Worm (Caenorhabditis elegans): Measurements from ENCODE around the gene sre-38.

Gene sre-38

ce11 chrII:12444679-12445376, 12.5 kb upstream of the sre-38 start, which contains the start of the genes W05H5.1 and pitr-6:
W05H5.1 (minus strand) TSS chrII:12444779.
pitr-6 (plus strand) TSS chrII:12445326.
- no peak for TF ChIP-seq ama-1 (optimal IDR thresholded peaks at IDR 0.05)
- no peak for TF ChIP-seq ceh-16 (tag; optimal IDR thresholded peaks at IDR 0.05)
- no peak for TF ChIP-seq ztf-4 (tag; optimal IDR thresholded peaks at IDR 0.05)
- no peak for TF ChIP-seq eor-1 (tag; optimal IDR thresholded peaks at IDR 0.05)
- no peak for TF ChIP-seq lsy-12 (tag; optimal IDR thresholded peaks at IDR 0.05)
- no peak for TF ChIP-seq zag-1 (tag; optimal IDR thresholded peaks at IDR 0.05)
- no peak for TF ChIP-seq nhr-11 (tag; optimal IDR thresholded peaks at IDR 0.05)

ce11 chrII:12448241-12448640, 9.1 kb upstream of the sre-38 start, which contains the start of gene srh-27:
srh-27 (plus strand) TSS chrII:12448541.
- no peak for TF ChIP-seq nhr-237 (tag; optimal IDR thresholded peaks at IDR 0.05)
- TF ChIP-seq nhr-23 (tag; optimal IDR thresholded peaks at IDR 0.05), result no peak
- no peak for TF ChIP-seq lin-15B (tag; optimal IDR thresholded peaks at IDR 0.05)
- TF ChIP-seq mdl-1 (tag; optimal IDR thresholded peaks at IDR 0.05), result no peak
- TF ChIP-seq skn-1 (tag; optimal IDR thresholded peaks at IDR 0.05), result no peak
- TF ChIP-seq nhr-11 (tag; optimal IDR thresholded peaks at IDR 0.05), result no peak
- TF ChIP-seq jun-1 (tag; optimal IDR thresholded peaks at IDR 0.05), result no peak
- TF ChIP-seq pqm-1 (tag; optimal IDR thresholded peaks at IDR 0.05), result no peak
- no peak for TF ChIP-seq mml-1 (tag; optimal IDR thresholded peaks at IDR 0.05)
- TF ChIP-seq R02D3.7 (tag; optimal IDR thresholded peaks at IDR 0.05), result no peak
- no peak for TF ChIP-seq ztf-11 (tag; optimal IDR thresholded peaks at IDR 0.05)
- no peak for TF ChIP-seq unc-62 (GFP tag; optimal IDR thresholded peaks at IDR 0.05)
- no peak for TF ChIP-seq ztf-4 (tag; optimal IDR thresholded peaks at IDR 0.05)
- no peak for TF ChIP-seq nhr-12 (tag; optimal IDR thresholded peaks at IDR 0.05)
- TF ChIP-seq lsy-12 (tag; optimal IDR thresholded peaks at IDR 0.05), result no peak
- TF ChIP-seq tbx-2 (tag; optimal IDR thresholded peaks at IDR 0.05), result no peak
- TF ChIP-seq egl-27 (tag; optimal IDR thresholded peaks at IDR 0.05), result no peak
- TF ChIP-seq daf-12 (tag; optimal IDR thresholded peaks at IDR 0.05), result no peak
- TF ChIP-seq ceh-82 (tag; optimal IDR thresholded peaks at IDR 0.05), result no peak
- TF ChIP-seq nhr-28 (tag; optimal IDR thresholded peaks at IDR 0.05), result no peak

ce11 chrII:12449849-12450248, 7.5 kb upstream of the sre-38 start, which contains the start of gene sre-34:
sre-34 (plus strand) TSS chrII:12450149.
- no peak for TF ChIP-seq aly-2 (tag; optimal IDR thresholded peaks at IDR 0.05)
- no peak for TF ChIP-seq nhr-237 (tag; optimal IDR thresholded peaks at IDR 0.05)
- no peak for TF ChIP-seq fkh-10 (GFP tag; optimal IDR thresholded peaks at IDR 0.05)
- TF ChIP-seq nhr-76 (tag; optimal IDR thresholded peaks at IDR 0.05), result no peak
- TF ChIP-seq tbx-2 (tag; optimal IDR thresholded peaks at IDR 0.05), result no peak
- no peak for TF ChIP-seq mdl-1 (tag; optimal IDR thresholded peaks at IDR 0.05)
- TF ChIP-seq elt-2 (tag; optimal IDR thresholded peaks at IDR 0.05), result no peak
- no peak for TF ChIP-seq unc-39 (tag; optimal IDR thresholded peaks at IDR 0.05)

- TF ChIP-seq ztf-11 (tag; optimal IDR thresholded peaks at IDR 0.05), result no peak
These were observed 4.5 kb upstream of the sre-38 start, which contains the start of the genes sre-35 and sre-33 for ce11 chrII:12452754-12453352. sre-35 (minus strand) TSS chrII:12452854. sre-33 (plus strand) TSS chrII:12453302.

ce11 chrII:12456633-12457032, 742 bp upstream of the sre-38 start, which contains the start of gene sre-32:
sre-32 (minus strand) TSS chrII:12456733.
- TF ChIP-seq mml-1 (tag; optimal IDR thresholded peaks at IDR 0.05) (no peak), pha-4 (tag; optimal IDR thresholded peaks at IDR 0.05) (no peak), elt-2 (tag; optimal IDR thresholded peaks at IDR 0.05) (no peak), nhr-67 (tag; optimal IDR thresholded peaks at IDR 0.05) (no peak), nfya-1 (tag; optimal IDR thresholded peaks at IDR 0.05; ENCODE audit: insufficient read depth) (no peak), zag-1 (tag; optimal IDR thresholded peaks at IDR 0.05) (no peak), mdl-1 (tag; optimal IDR thresholded peaks at IDR 0.05) (no peak)

All from whole organism, L3 larva.